Worm (Caenorhabditis elegans) whole organism, L3 larva: ENCODE measurements around the gene mvb-12.

Experiments
- ZK546.5 ChIP-seq: sonication (generic microtip); optimal IDR thresholded peaks from 2 replicates; lab custom pipeline; 2017; ENCODE audit warnings: missing biosample characterization, missing genetic modification characterization
- ama-1 ChIP-seq: fragments of 150-350 bp; optimal IDR thresholded peaks from 2 replicates; lab custom pipeline; 2018
- elt-2 ChIP-seq: sonication (generic microtip); optimal IDR thresholded peaks from 2 replicates; lab custom pipeline; 2016; ENCODE audit warnings: missing genetic modification reagents, mild to moderate bottlenecking, missing genetic modification characterization, missing compliant biosample characterization
- fos-1 ChIP-seq: fragments of 150-350 bp; optimal IDR thresholded peaks from 2 replicates; lab custom pipeline; 2014; ENCODE audit warnings: missing biosample characterization, missing genetic modification characterization
- nfya-1 ChIP-seq: sonication (generic microtip); optimal IDR thresholded peaks from 2 replicates; lab custom pipeline; 2017; ENCODE audit warnings: missing genetic modification characterization, mild to moderate bottlenecking, missing compliant biosample characterization, antibody characterized with exemption, moderate library complexity; ENCODE audit not compliant: insufficient read depth
- nhr-11 ChIP-seq: fragments of 150-350 bp; optimal IDR thresholded peaks from 2 replicates; lab custom pipeline; 2014; ENCODE audit warnings: missing biosample characterization, missing genetic modification characterization
- nhr-237 ChIP-seq: fragments of 150-350 bp; optimal IDR thresholded peaks from 2 replicates; lab custom pipeline; 2014; ENCODE audit warnings: missing biosample characterization, missing genetic modification characterization
- nhr-77 ChIP-seq: fragments of 150-350 bp; optimal IDR thresholded peaks from 2 replicates; lab custom pipeline; 2014; ENCODE audit warnings: missing biosample characterization, missing genetic modification characterization
- pqm-1 ChIP-seq: fragments of 150-350 bp; optimal IDR thresholded peaks from 2 replicates; lab custom pipeline; 2017; ENCODE audit warnings: missing biosample characterization, missing genetic modification characterization, inconsistent platforms
- skn-1 ChIP-seq: fragments of 150-350 bp; optimal IDR thresholded peaks from 2 replicates; lab custom pipeline; 2014; ENCODE audit warnings: missing biosample characterization, missing genetic modification characterization
- snpc-4 ChIP-seq: fragments of 150-350 bp; optimal IDR thresholded peaks from 2 replicates; lab custom pipeline; 2014; ENCODE audit warnings: missing biosample characterization, missing genetic modification characterization

DNA sequence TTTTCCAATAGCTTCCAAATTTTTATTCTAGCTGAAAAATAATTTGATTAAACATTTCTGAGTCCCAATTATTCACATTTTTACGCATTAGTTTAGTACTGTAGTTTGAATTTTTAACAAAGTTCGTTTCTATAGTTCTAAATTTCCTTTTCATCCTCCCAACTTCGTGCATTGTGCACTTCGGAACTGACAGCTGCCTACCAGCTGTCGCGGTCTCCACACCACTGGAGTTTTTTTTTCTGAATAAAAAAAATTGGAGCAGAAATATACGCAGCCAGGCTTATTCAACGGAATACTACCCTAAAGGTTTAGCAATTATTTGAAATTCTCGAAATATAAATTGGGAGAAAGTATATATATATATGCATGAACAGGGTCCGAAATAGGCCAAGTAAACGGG is 18.9 kb downstream of the mvb-12 start:
- TF ChIP-seq pqm-1, result no peak
- no peak for TF ChIP-seq skn-1
- no peak for TF ChIP-seq snpc-4
- TF ChIP-seq nfya-1 (tag; lab: Kevin White, UChicago), result no peak
- no peak for TF ChIP-seq fos-1 (tag; lab: Kevin White, UChicago)
- no peak for TF ChIP-seq ZK546.5 (tag; lab: Kevin White, UChicago)
- no peak for TF ChIP-seq elt-2 (tag; lab: Kevin White, UChicago)
- no peak for TF ChIP-seq ama-1 (lab: Kevin White, UChicago)
- TF ChIP-seq nhr-77 (tag; lab: Kevin White, UChicago), result no peak
- TF ChIP-seq nhr-11, result no peak
- no peak for TF ChIP-seq nhr-237
